Worm (Caenorhabditis elegans) whole organism, L1 larva: ENCODE results near the gene Y5F2A.4.

ENCODE experiments used
- C04F5.9 ChIP-seq: sonication (generic microtip); optimal IDR thresholded peaks from 2 replicates; lab custom pipeline; 2016; ENCODE audit warnings: missing genetic modification characterization, missing compliant biosample characterization
- C16A3.4 ChIP-seq: fragments of 150-350 bp; optimal IDR thresholded peaks from 2 replicates; lab custom pipeline; 2014; ENCODE audit warnings: missing biosample characterization, missing genetic modification characterization
- F16B12.6 ChIP-seq: fragments of 150-350 bp; optimal IDR thresholded peaks from 2 replicates; lab custom pipeline; 2014; ENCODE audit warnings: missing biosample characterization, missing genetic modification characterization
- alr-1 ChIP-seq: fragments of 200-800 bp; sonication (Bioruptor generic); optimal IDR thresholded peaks from 2 replicates; lab custom pipeline; 2018; ENCODE audit warnings: borderline replicate concordance, mild to moderate bottlenecking, missing genetic modification characterization, missing compliant biosample characterization
- aly-2 ChIP-seq: fragments of 150-350 bp; optimal IDR thresholded peaks from 2 replicates; lab custom pipeline; 2014; ENCODE audit warnings: missing biosample characterization, missing genetic modification characterization
- blmp-1 ChIP-seq: fragments of 150-350 bp; optimal IDR thresholded peaks from 2 replicates; lab custom pipeline; 2014; ENCODE audit warnings: missing biosample characterization, missing genetic modification characterization
- ceh-82 ChIP-seq, 3 experiments: fragments of 150-350 bp in 1 of 3; sonication (generic microtip) in 2 of 3; optimal IDR thresholded peaks; 2 replicates each; lab custom pipeline; 2014 to 2017; ENCODE audit warnings: missing biosample characterization in 3 of 3, missing genetic modification characterization in 3 of 3
- ceh-90 ChIP-seq: sonication (generic microtip); optimal IDR thresholded peaks from 2 replicates; lab custom pipeline; 2016; ENCODE audit warnings: missing genetic modification characterization, missing compliant biosample characterization
- dpl-1 ChIP-seq, 3 experiments: fragments of 150-350 bp in 2 of 3; sonication (generic microtip) in 1 of 3; optimal IDR thresholded peaks; 2 replicates each; lab custom pipeline; 2014 to 2017; ENCODE audit warnings: missing biosample characterization in 3 of 3, missing genetic modification characterization in 3 of 3, missing genetic modification reagents in 3 of 3
- efl-1 ChIP-seq, 4 experiments: fragments of 150-350 bp; optimal IDR thresholded peaks in 3 of 4; peaks in 1 of 4; 1 replicate in 1 of 4; 2 replicates in 3 of 4; lab custom pipeline; 2014; ENCODE audit warnings: missing biosample characterization in 2 of 4, missing genetic modification characterization in 2 of 4, missing genetic modification reagents in 2 of 4
- efl-3 ChIP-seq: fragments of 200-800 bp; sonication (Bioruptor generic); optimal IDR thresholded peaks from 2 replicates; lab custom pipeline; 2018; ENCODE audit warnings: mild to moderate bottlenecking, missing genetic modification characterization, missing compliant biosample characterization
- elt-2 ChIP-seq: sonication (generic microtip); optimal IDR thresholded peaks from 2 replicates; lab custom pipeline; 2016; ENCODE audit warnings: missing genetic modification characterization, mild to moderate bottlenecking, inconsistent platforms, missing compliant biosample characterization, missing genetic modification reagents
- elt-3 ChIP-seq, 6 experiments: fragments of 150-350 bp in 1 of 6; sonication (generic microtip); optimal IDR thresholded peaks; 2 replicates each; lab custom pipeline; 2017 to 2018; ENCODE audit warnings: missing biosample characterization in 6 of 6, missing genetic modification characterization in 6 of 6, inconsistent platforms in 1 of 6
- ets-5 ChIP-seq: fragments of 200-800 bp; sonication (Bioruptor generic); IDR thresholded peaks from 2 replicates; pipeline ENCODE4 v1.3.6; 2022; ENCODE audit warnings: missing genetic modification characterization, missing compliant biosample characterization
- fkh-10 ChIP-seq: sonication (generic microtip); optimal IDR thresholded peaks from 2 replicates; lab custom pipeline; 2017; ENCODE audit warnings: missing biosample characterization, missing genetic modification reagents, missing genetic modification characterization
- fkh-4 ChIP-seq: sonication (generic microtip); optimal IDR thresholded peaks from 2 replicates; lab custom pipeline; 2016; ENCODE audit warnings: missing compliant biosample characterization, missing genetic modification characterization, borderline replicate concordance
- fkh-8 ChIP-seq: sonication (generic microtip); optimal IDR thresholded peaks from 2 replicates; lab custom pipeline; 2016; ENCODE audit warnings: mild to moderate bottlenecking, missing genetic modification characterization, missing compliant biosample characterization
- grh-1 ChIP-seq: fragments of 200-800 bp; sonication (Bioruptor generic); IDR thresholded peaks from 2 replicates; pipeline ENCODE4 v1.3.6; 2022; ENCODE audit warnings: missing genetic modification reagents, missing genetic modification characterization, missing compliant biosample characterization
- hlh-17 ChIP-seq: fragments of 200-800 bp; sonication (Bioruptor generic); optimal IDR thresholded peaks from 2 replicates; lab custom pipeline; 2018; ENCODE audit warnings: missing genetic modification characterization, mild to moderate bottlenecking, missing compliant biosample characterization, moderate library complexity, borderline replicate concordance
- hlh-4 ChIP-seq: sonication (generic microtip); optimal IDR thresholded peaks from 2 replicates; lab custom pipeline; 2016; ENCODE audit warnings: mild to moderate bottlenecking, missing genetic modification characterization, missing compliant biosample characterization
- hpl-2 ChIP-seq: fragments of 150-350 bp; optimal IDR thresholded peaks from 2 replicates; lab custom pipeline; 2014; ENCODE audit warnings: missing biosample characterization, missing genetic modification reagents, missing genetic modification characterization
- irx-1 ChIP-seq: sonication (generic microtip); optimal IDR thresholded peaks from 2 replicates; lab custom pipeline; 2016; ENCODE audit warnings: missing genetic modification characterization, missing compliant biosample characterization
- jun-1 ChIP-seq: fragments of 150-350 bp; optimal IDR thresholded peaks from 2 replicates; lab custom pipeline; 2014; ENCODE audit warnings: missing biosample characterization, missing genetic modification reagents, missing genetic modification characterization
- lin-13 ChIP-seq: fragments of 150-350 bp; optimal IDR thresholded peaks from 2 replicates; lab custom pipeline; 2014; ENCODE audit warnings: missing biosample characterization, missing genetic modification reagents, missing genetic modification characterization
- lin-15B ChIP-seq: fragments of 150-350 bp; sonication (generic microtip); optimal IDR thresholded peaks from 3 replicates; lab custom pipeline; 2014; ENCODE audit warnings: missing biosample characterization, missing genetic modification characterization
- lin-35 ChIP-seq, 2 experiments: fragments of 150-350 bp; optimal IDR thresholded peaks; 2 replicates each; lab custom pipeline; 2014; ENCODE audit warnings: missing biosample characterization in 2 of 2, missing genetic modification characterization in 2 of 2, missing genetic modification reagents in 2 of 2
- lin-39 ChIP-seq: fragments of 150-350 bp; optimal IDR thresholded peaks from 2 replicates; lab custom pipeline; 2014; ENCODE audit warnings: missing biosample characterization, missing genetic modification reagents, missing genetic modification characterization
- lsy-2 ChIP-seq, 2 experiments: fragments of 150-350 bp; optimal IDR thresholded peaks; 2 replicates each; lab custom pipeline; 2014; ENCODE audit warnings: missing biosample characterization in 2 of 2, missing genetic modification characterization in 2 of 2
- mab-9 ChIP-seq: fragments of 200-800 bp; sonication (Bioruptor generic); IDR thresholded peaks from 2 replicates; pipeline ENCODE4 v1.3.6; 2022; ENCODE audit warnings: missing genetic modification reagents, missing genetic modification characterization, missing compliant biosample characterization
- mdl-1 ChIP-seq, 2 experiments: fragments of 150-350 bp; optimal IDR thresholded peaks; 2 replicates each; lab custom pipeline; 2014 to 2017; ENCODE audit warnings: missing biosample characterization in 2 of 2, missing genetic modification characterization in 2 of 2, inconsistent platforms in 1 of 2
- mep-1 ChIP-seq: fragments of 150-350 bp; optimal IDR thresholded peaks from 2 replicates; lab custom pipeline; 2014; ENCODE audit warnings: missing biosample characterization, missing genetic modification characterization
- nhr-237 ChIP-seq: fragments of 150-350 bp; optimal IDR thresholded peaks from 2 replicates; lab custom pipeline; 2014; ENCODE audit warnings: missing biosample characterization, missing genetic modification characterization
- nhr-76 ChIP-seq: sonication (generic microtip); optimal IDR thresholded peaks from 2 replicates; lab custom pipeline; 2017; ENCODE audit warnings: missing biosample characterization, missing genetic modification characterization
- nhr-85 ChIP-seq: sonication (generic microtip); peaks from one replicate; lab custom pipeline; 2016; ENCODE audit warnings: missing genetic modification characterization, inconsistent platforms, missing compliant biosample characterization
- nhr-90 ChIP-seq: sonication (generic microtip); optimal IDR thresholded peaks from 2 replicates; lab custom pipeline; 2016; ENCODE audit warnings: mild to moderate bottlenecking, missing genetic modification characterization, missing compliant biosample characterization; ENCODE audit not compliant: poor library complexity
- pag-3 ChIP-seq: sonication (generic microtip); optimal IDR thresholded peaks from 2 replicates; lab custom pipeline; 2017; ENCODE audit warnings: missing genetic modification characterization, mild to moderate bottlenecking, missing compliant biosample characterization, antibody characterized with exemption, borderline replicate concordance; ENCODE audit not compliant: insufficient read depth
- pqm-1 ChIP-seq: sonication (generic microtip); optimal IDR thresholded peaks from 3 replicates; lab custom pipeline; 2017; ENCODE audit warnings: missing biosample characterization, missing genetic modification characterization
- rnt-1 ChIP-seq: sonication (generic microtip); optimal IDR thresholded peaks from 2 replicates; lab custom pipeline; 2016; ENCODE audit warnings: mild to moderate bottlenecking, missing genetic modification characterization, moderate library complexity, missing compliant biosample characterization
- skn-1 ChIP-seq: fragments of 150-350 bp; optimal IDR thresholded peaks from 2 replicates; lab custom pipeline; 2014; ENCODE audit warnings: missing biosample characterization, missing genetic modification characterization
- sox-4 ChIP-seq: sonication (generic microtip); optimal IDR thresholded peaks from 2 replicates; lab custom pipeline; 2016; ENCODE audit warnings: missing genetic modification characterization, missing compliant biosample characterization
- sup-37 ChIP-seq: fragments of 200-800 bp; sonication (Bioruptor generic); optimal IDR thresholded peaks from 2 replicates; lab custom pipeline; 2018; ENCODE audit warnings: mild to moderate bottlenecking, missing genetic modification characterization, missing compliant biosample characterization
- swsn-7 ChIP-seq: sonication (generic microtip); optimal IDR thresholded peaks from 2 replicates; lab custom pipeline; 2016; ENCODE audit warnings: missing genetic modification characterization, missing compliant biosample characterization
- tbx-2 ChIP-seq: sonication (generic microtip); optimal IDR thresholded peaks from 2 replicates; lab custom pipeline; 2016; ENCODE audit warnings: missing genetic modification characterization, missing compliant biosample characterization
- unc-62 ChIP-seq: fragments of 150-350 bp; optimal IDR thresholded peaks from 2 replicates; lab custom pipeline; 2014; ENCODE audit warnings: missing biosample characterization, missing genetic modification reagents, missing genetic modification characterization
- unc-86 ChIP-seq: sonication (generic microtip); optimal IDR thresholded peaks from 2 replicates; lab custom pipeline; 2016; ENCODE audit warnings: missing genetic modification characterization, missing compliant biosample characterization
- vab-15 ChIP-seq: sonication (generic microtip); optimal IDR thresholded peaks from 2 replicates; lab custom pipeline; 2017; ENCODE audit warnings: missing genotype, mild to moderate bottlenecking, missing genetic modification characterization, missing compliant biosample characterization
- zip-4 ChIP-seq: fragments of 200-800 bp; sonication (Bioruptor generic); optimal IDR thresholded peaks from 2 replicates; lab custom pipeline; 2018; ENCODE audit warnings: mild to moderate bottlenecking, missing genetic modification characterization, moderate library complexity, missing compliant biosample characterization

The Y5F2A.4 gene

ce11 chrIV:11119972-11120562 is 41.7 kb upstream of the Y5F2A.4 start (continued):
- TF ChIP-seq elt-3 (tag; optimal IDR thresholded peaks at IDR 0.05; lab: Kevin White, UChicago) (peak in 2 of 6 experiments; percentile 25 to 76), lin-35 (GFP tag; optimal IDR thresholded peaks at IDR 0.05; lab: Kevin White, UChicago) (no peak), jun-1 (tag; lab: Kevin White, UChicago) (no peak), pag-3 (no peak), hlh-4 (tag; lab: Kevin White, UChicago) (no peak), blmp-1 (peak; percentile 77), lin-39 (tag; lab: Kevin White, UChicago) (no peak), ets-5 (GFP tag; lab: Robert Waterston, UW) (no peak), dpl-1 (GFP tag; optimal IDR thresholded peaks at IDR 0.05; lab: Kevin White, UChicago) (no peak), ceh-82 (tag; optimal IDR thresholded peaks at IDR 0.05; lab: Kevin White, UChicago) (no peak), mab-9 (GFP tag; lab: Robert Waterston, UW) (no peak), C16A3.4 (tag; lab: Kevin White, UChicago) (no peak), nhr-237 (tag; lab: Kevin White, UChicago) (no peak), pqm-1 (no peak)

DNA sequence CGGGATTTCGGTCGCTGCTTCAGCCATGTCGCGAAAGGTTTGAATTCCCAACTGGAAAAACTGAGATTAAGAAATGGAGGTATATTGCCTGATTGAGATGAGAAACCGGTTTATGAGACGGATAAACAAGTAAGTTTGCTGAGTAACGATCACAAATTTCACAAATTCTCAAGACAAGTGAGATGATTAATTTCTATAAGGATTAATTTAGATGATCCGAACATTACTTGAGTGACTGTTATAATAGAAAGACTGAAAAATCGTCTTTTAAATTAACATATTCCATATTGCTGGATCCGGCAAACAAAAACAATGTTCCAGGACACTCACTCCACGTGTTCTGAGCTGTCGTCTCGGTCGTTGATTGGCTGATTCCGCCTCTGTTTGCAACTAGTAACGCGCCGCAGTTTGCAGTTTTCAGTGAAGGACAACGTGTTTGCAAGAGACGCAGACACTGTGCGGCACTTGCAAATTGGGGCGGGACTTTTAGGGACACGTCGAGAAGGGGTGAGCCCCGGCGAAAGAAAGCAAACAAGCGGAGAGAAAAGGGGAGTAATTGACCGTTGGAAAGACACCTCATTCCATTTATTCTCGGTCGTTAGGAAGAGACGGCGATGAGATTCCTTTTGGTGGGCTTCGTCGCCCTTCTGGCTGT is 40.6 kb upstream of the Y5F2A.4 start, which contains the start of the genes imp-2 and enpl-1:
Gene imp-2 (minus strand): TSS at position 51 of the 655 bp plus-strand sequence.
Gene enpl-1 (plus strand): TSS at position 462 of the 655 bp plus-strand sequence.
- peak; percentile 59 for TF ChIP-seq C04F5.9
- TF ChIP-seq rnt-1 (tag; lab: Kevin White, UChicago) = peak; percentile 91
- peak; percentile 89 for TF ChIP-seq fkh-8
- peak in 3 of 6 experiments; percentile 25 to 91 (median 63) for TF ChIP-seq elt-3 (tag; optimal IDR thresholded peaks at IDR 0.05; lab: Kevin White, UChicago)
- peak; percentile 56 for TF ChIP-seq F16B12.6 (tag; lab: Kevin White, UChicago)
- no peak for TF ChIP-seq ceh-90 (tag; lab: Kevin White, UChicago)
- peak; percentile 92 for TF ChIP-seq lin-13 (GFP tag; lab: Kevin White, UChicago)
- TF ChIP-seq unc-62 (GFP tag; lab: Kevin White, UChicago) = no peak
- TF ChIP-seq fkh-4 = peak; percentile 51
- TF ChIP-seq nhr-76 (tag; lab: Kevin White, UChicago) = peak; percentile 38
- TF ChIP-seq hlh-17 (GFP tag; lab: Kevin White, UChicago) = no peak
- TF ChIP-seq hpl-2 (GFP tag; lab: Kevin White, UChicago) = peak; percentile 7
- TF ChIP-seq irx-1 (tag; lab: Kevin White, UChicago) = peak; percentile 81
- peak; percentile 94 for TF ChIP-seq swsn-7 (tag; lab: Kevin White, UChicago)
- no peak for TF ChIP-seq alr-1 (tag; lab: Kevin White, UChicago)
- TF ChIP-seq efl-3 (GFP tag; lab: Kevin White, UChicago) = no peak
- peak; percentile 87 to 90 for TF ChIP-seq efl-1 (optimal IDR thresholded peaks at IDR 0.05; lab: Kevin White, UChicago)
- TF ChIP-seq efl-1 (GFP tag; optimal IDR thresholded peaks at IDR 0.05 in 1 of 2; lab: Kevin White, UChicago) = peak; percentile 77 to 98
- peak; percentile 76 for TF ChIP-seq sup-37 (GFP tag; lab: Kevin White, UChicago)
- TF ChIP-seq blmp-1 = peak; percentile 37
- TF ChIP-seq fkh-10 (GFP tag; lab: Kevin White, UChicago) = peak; percentile 75
- TF ChIP-seq mep-1 (tag; lab: Kevin White, UChicago) = peak; percentile 88
- TF ChIP-seq nhr-90 (tag; lab: Kevin White, UChicago) = peak; percentile 88
- TF ChIP-seq vab-15 (tag; lab: Kevin White, UChicago) = peak; percentile 55
- TF ChIP-seq jun-1 (tag; lab: Kevin White, UChicago) = peak; percentile 86
- TF ChIP-seq nhr-85 (tag; lab: Kevin White, UChicago) = peak; percentile 95
- peak; percentile 77 to 91 (median 88) for TF ChIP-seq ceh-82 (tag; optimal IDR thresholded peaks at IDR 0.05; lab: Kevin White, UChicago)
- TF ChIP-seq lin-39 (tag; lab: Kevin White, UChicago) = peak; percentile 72
- peak; percentile 79 for TF ChIP-seq lin-15B (tag; lab: Kevin White, UChicago)
- TF ChIP-seq elt-2 (tag; lab: Kevin White, UChicago) = peak; percentile 72
- peak; percentile 86 for TF ChIP-seq C16A3.4 (tag; lab: Kevin White, UChicago)
- peak; percentile 91 for TF ChIP-seq grh-1 (GFP tag; lab: Robert Waterston, UW)
- peak; percentile 94 for TF ChIP-seq tbx-2 (tag; lab: Kevin White, UChicago)
- peak; percentile 91 for TF ChIP-seq unc-86 (tag; lab: Kevin White, UChicago)
- peak; percentile 41 for TF ChIP-seq sox-4 (tag; lab: Kevin White, UChicago)
- peak; percentile 60 for TF ChIP-seq zip-4 (GFP tag; lab: Kevin White, UChicago)
- peak; percentile 85 to 98 for TF ChIP-seq mdl-1 (tag; optimal IDR thresholded peaks at IDR 0.05; lab: Kevin White, UChicago)
- TF ChIP-seq skn-1 = peak; percentile 77
- TF ChIP-seq aly-2 = peak; percentile 44
- peak; percentile 94 to 97 for TF ChIP-seq lsy-2 (tag; optimal IDR thresholded peaks at IDR 0.05; lab: Kevin White, UChicago)
